Worm (Caenorhabditis elegans) whole organism, L2 larva: ENCODE results near the gene lsm-5.

ENCODE experiments used
- C34F6.9 ChIP-seq: fragments of 150-350 bp; optimal IDR thresholded peaks from 2 replicates; lab custom pipeline; 2014; ENCODE audit warnings: missing biosample characterization, missing genetic modification characterization
- F13H6.1 ChIP-seq: sonication (generic microtip); optimal IDR thresholded peaks from 2 replicates; lab custom pipeline; 2016; ENCODE audit warnings: missing genetic modification characterization, missing compliant biosample characterization
- R02D3.7 ChIP-seq: fragments of 150-350 bp; optimal IDR thresholded peaks from 2 replicates; lab custom pipeline; 2014; ENCODE audit warnings: missing biosample characterization, missing genetic modification characterization
- Y55F3AM.14 ChIP-seq: fragments of 200-800 bp; sonication (Bioruptor generic); optimal IDR thresholded peaks from 2 replicates; lab custom pipeline; 2018; ENCODE audit warnings: mild to moderate bottlenecking, missing genetic modification characterization, missing compliant biosample characterization
- ZK546.5 ChIP-seq: sonication (generic microtip); optimal IDR thresholded peaks from 2 replicates; lab custom pipeline; 2017; ENCODE audit warnings: missing biosample characterization, missing genetic modification characterization
- alr-1 ChIP-seq: fragments of 150-350 bp; optimal IDR thresholded peaks from 2 replicates; lab custom pipeline; 2014; ENCODE audit warnings: missing biosample characterization, missing genetic modification characterization
- aly-2 ChIP-seq: fragments of 150-350 bp; optimal IDR thresholded peaks from 2 replicates; lab custom pipeline; 2014; ENCODE audit warnings: missing biosample characterization, missing genetic modification characterization
- ama-1 ChIP-seq: fragments of 150-350 bp; optimal IDR thresholded peaks from 2 replicates; lab custom pipeline; 2018; ENCODE audit warnings: inconsistent platforms
- blmp-1 ChIP-seq: sonication (generic microtip); optimal IDR thresholded peaks from 2 replicates; lab custom pipeline; 2017; ENCODE audit warnings: missing genetic modification characterization, mild to moderate bottlenecking, missing compliant biosample characterization, antibody characterized with exemption, moderate library complexity; ENCODE audit not compliant: insufficient read depth
- ceh-16 ChIP-seq: fragments of 150-350 bp; optimal IDR thresholded peaks from 2 replicates; lab custom pipeline; 2014; ENCODE audit warnings: missing biosample characterization, missing genetic modification characterization
- ceh-82 ChIP-seq: fragments of 150-350 bp; optimal IDR thresholded peaks from 2 replicates; lab custom pipeline; 2014; ENCODE audit warnings: missing biosample characterization, missing genetic modification characterization
- crh-2 ChIP-seq: sonication (generic microtip); optimal IDR thresholded peaks from 2 replicates; lab custom pipeline; 2017; ENCODE audit warnings: missing biosample characterization, missing genetic modification characterization
- dmd-4 ChIP-seq: sonication (generic microtip); optimal IDR thresholded peaks from 2 replicates; lab custom pipeline; 2017; ENCODE audit warnings: missing biosample characterization, missing genetic modification characterization
- egl-27 ChIP-seq: sonication (generic microtip); optimal IDR thresholded peaks from 3 replicates; lab custom pipeline; 2017; ENCODE audit warnings: missing biosample characterization, missing genetic modification reagents, missing genetic modification characterization
- elt-1 ChIP-seq: fragments of 150-350 bp; optimal IDR thresholded peaks from 2 replicates; lab custom pipeline; 2014; ENCODE audit warnings: missing biosample characterization, missing genetic modification characterization
- elt-3 ChIP-seq: sonication (generic microtip); optimal IDR thresholded peaks from 2 replicates; lab custom pipeline; 2017; ENCODE audit warnings: missing biosample characterization, missing genetic modification characterization
- fos-1 ChIP-seq: fragments of 150-350 bp; optimal IDR thresholded peaks from 2 replicates; lab custom pipeline; 2014; ENCODE audit warnings: missing biosample characterization, missing genetic modification characterization
- gmeb-1 ChIP-seq: fragments of 150-350 bp; optimal IDR thresholded peaks from 2 replicates; lab custom pipeline; 2014; ENCODE audit warnings: missing biosample characterization, missing genetic modification characterization
- lin-11 ChIP-seq: fragments of 150-350 bp; sonication (generic microtip); optimal IDR thresholded peaks from 2 replicates; lab custom pipeline; 2014; ENCODE audit warnings: missing biosample characterization, missing genetic modification characterization, inconsistent platforms, mixed read lengths
- lin-13 ChIP-seq: fragments of 150-350 bp; optimal IDR thresholded peaks from 2 replicates; lab custom pipeline; 2014; ENCODE audit warnings: missing biosample characterization, missing genetic modification reagents, missing genetic modification characterization
- lin-39 ChIP-seq: fragments of 150-350 bp; optimal IDR thresholded peaks from 2 replicates; lab custom pipeline; 2014; ENCODE audit warnings: missing biosample characterization, missing genetic modification reagents, missing genetic modification characterization
- lsy-2 ChIP-seq, 2 experiments: fragments of 150-350 bp in 1 of 2; sonication (generic microtip) in 1 of 2; optimal IDR thresholded peaks; 2 replicates each; lab custom pipeline; 2014 to 2017; ENCODE audit warnings: missing biosample characterization in 2 of 2, missing genetic modification characterization in 2 of 2
- mab-5 ChIP-seq: fragments of 150-350 bp; optimal IDR thresholded peaks from 2 replicates; lab custom pipeline; 2014; ENCODE audit warnings: missing biosample characterization, missing genetic modification characterization
- mbf-1 ChIP-seq: sonication (generic microtip); optimal IDR thresholded peaks from 2 replicates; lab custom pipeline; 2017; ENCODE audit warnings: missing biosample characterization, missing genetic modification characterization
- mdl-1 ChIP-seq, 2 experiments: fragments of 150-350 bp in 1 of 2; sonication (generic microtip) in 1 of 2; optimal IDR thresholded peaks; 2 replicates each; lab custom pipeline; 2017; ENCODE audit warnings: missing biosample characterization in 2 of 2, missing genetic modification characterization in 2 of 2
- nhr-10 ChIP-seq: sonication (generic microtip); optimal IDR thresholded peaks from 2 replicates; lab custom pipeline; 2017; ENCODE audit warnings: missing biosample characterization, missing genetic modification characterization
- nhr-11 ChIP-seq: fragments of 150-350 bp; optimal IDR thresholded peaks from 2 replicates; lab custom pipeline; 2014; ENCODE audit warnings: missing biosample characterization, missing genetic modification characterization
- nhr-12 ChIP-seq: fragments of 150-350 bp; optimal IDR thresholded peaks from 2 replicates; lab custom pipeline; 2014; ENCODE audit warnings: missing biosample characterization, missing genetic modification characterization
- nhr-129 ChIP-seq: fragments of 150-350 bp; optimal IDR thresholded peaks from 2 replicates; lab custom pipeline; 2014; ENCODE audit warnings: missing biosample characterization, missing genetic modification characterization
- nhr-21 ChIP-seq: fragments of 150-350 bp; optimal IDR thresholded peaks from 2 replicates; lab custom pipeline; 2014; ENCODE audit warnings: missing biosample characterization, missing genetic modification characterization
- nhr-23 ChIP-seq: fragments of 150-350 bp; optimal IDR thresholded peaks from 2 replicates; lab custom pipeline; 2014; ENCODE audit warnings: missing biosample characterization, missing genetic modification reagents, missing genetic modification characterization
- nhr-237 ChIP-seq: fragments of 150-350 bp; optimal IDR thresholded peaks from 2 replicates; lab custom pipeline; 2014; ENCODE audit warnings: missing biosample characterization, missing genetic modification characterization
- nhr-25 ChIP-seq: fragments of 150-350 bp; sonication (generic microtip); optimal IDR thresholded peaks from 3 replicates; lab custom pipeline; 2014; ENCODE audit warnings: missing biosample characterization, missing genetic modification characterization
- nhr-6 ChIP-seq: fragments of 150-350 bp; optimal IDR thresholded peaks from 2 replicates; lab custom pipeline; 2014; ENCODE audit warnings: missing biosample characterization, missing genetic modification characterization
- nhr-77 ChIP-seq: fragments of 150-350 bp; optimal IDR thresholded peaks from 2 replicates; lab custom pipeline; 2014; ENCODE audit warnings: missing biosample characterization, missing genetic modification characterization
- peb-1 ChIP-seq: fragments of 150-350 bp; optimal IDR thresholded peaks from 2 replicates; lab custom pipeline; 2014; ENCODE audit warnings: missing biosample characterization, missing genetic modification characterization
- sem-4 ChIP-seq: fragments of 150-350 bp; optimal IDR thresholded peaks from 2 replicates; lab custom pipeline; 2014; ENCODE audit warnings: missing biosample characterization, missing genetic modification reagents, missing genetic modification characterization
- skn-1 ChIP-seq: sonication (generic microtip); optimal IDR thresholded peaks from 2 replicates; lab custom pipeline; 2017; ENCODE audit warnings: missing biosample characterization, missing genetic modification characterization
- sma-3 ChIP-seq: sonication (generic microtip); optimal IDR thresholded peaks from 2 replicates; lab custom pipeline; 2016; ENCODE audit warnings: missing genetic modification reagents, missing genetic modification characterization, missing compliant biosample characterization
- sma-9 ChIP-seq, 2 experiments: fragments of 150-350 bp in 1 of 2; sonication (generic microtip) in 1 of 2; optimal IDR thresholded peaks; 2 replicates each; lab custom pipeline; 2014 to 2016; ENCODE audit warnings: missing genetic modification characterization in 2 of 2, mild to moderate bottlenecking in 1 of 2, missing biosample characterization in 1 of 2, missing compliant biosample characterization in 1 of 2, missing genetic modification reagents in 1 of 2, moderate library complexity in 1 of 2
- snpc-4 ChIP-seq: fragments of 150-350 bp; optimal IDR thresholded peaks from 2 replicates; lab custom pipeline; 2014; ENCODE audit warnings: missing biosample characterization, missing genetic modification characterization
- unc-39 ChIP-seq: fragments of 150-350 bp; optimal IDR thresholded peaks from 2 replicates; lab custom pipeline; 2014; ENCODE audit warnings: missing biosample characterization, missing genetic modification characterization
- unc-55 ChIP-seq: fragments of 150-350 bp; sonication (generic microtip); optimal IDR thresholded peaks from 3 replicates; lab custom pipeline; 2014; ENCODE audit warnings: missing biosample characterization, missing genetic modification reagents, missing genetic modification characterization
- unc-62 ChIP-seq: fragments of 150-350 bp; optimal IDR thresholded peaks from 2 replicates; lab custom pipeline; 2014; ENCODE audit warnings: missing biosample characterization, missing genetic modification reagents, missing genetic modification characterization
- zag-1 ChIP-seq: fragments of 150-350 bp; optimal IDR thresholded peaks from 2 replicates; lab custom pipeline; 2014; ENCODE audit warnings: missing biosample characterization, missing genetic modification characterization
- ztf-1 ChIP-seq: fragments of 200-800 bp; sonication (Bioruptor generic); conservative IDR thresholded peaks from 2 replicates; pipeline ENCODE4 v1.3.6; 2022; ENCODE audit warnings: missing genetic modification characterization, missing compliant biosample characterization
- ztf-11 ChIP-seq: sonication (generic microtip); optimal IDR thresholded peaks from 2 replicates; lab custom pipeline; 2017; ENCODE audit warnings: missing biosample characterization, missing genetic modification characterization
- ztf-4 ChIP-seq: fragments of 150-350 bp; optimal IDR thresholded peaks from 2 replicates; lab custom pipeline; 2014; ENCODE audit warnings: missing biosample characterization, missing genetic modification characterization

lsm-5 gene

DNA sequence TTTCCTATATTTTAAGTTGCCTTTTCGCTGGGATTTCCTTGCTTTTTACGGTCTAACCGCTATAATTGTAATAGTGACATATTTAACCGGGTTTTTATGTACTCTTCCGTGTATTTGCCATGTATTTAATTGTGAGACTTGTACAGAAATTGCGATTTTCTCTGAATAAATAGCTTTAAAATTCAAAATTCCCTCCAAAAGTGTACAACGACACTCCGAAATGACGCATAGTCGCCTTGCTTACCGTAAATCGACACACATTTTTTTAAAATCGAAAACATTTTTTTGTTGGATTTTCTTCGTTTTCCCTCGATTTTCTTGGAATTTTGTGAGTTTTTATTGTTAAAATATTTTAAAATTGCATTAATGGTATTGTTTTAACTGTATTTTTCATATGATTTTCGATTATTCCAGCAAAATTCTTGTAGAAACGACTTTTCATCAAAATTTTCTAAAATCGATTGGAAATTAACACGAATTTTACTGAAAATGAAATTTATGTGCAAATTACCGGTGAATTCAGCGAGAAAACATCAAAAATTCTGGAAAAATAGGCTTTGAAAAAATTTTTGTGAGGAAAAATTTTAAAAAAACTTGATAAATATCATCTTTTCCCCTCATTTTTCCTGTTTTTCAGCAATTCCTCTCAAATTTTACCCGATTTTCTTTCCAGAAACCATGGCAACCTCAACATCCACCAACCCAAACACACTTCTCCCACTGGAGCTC, at the start of gene lsm-5:
lsm-5 (plus strand) TSS at position 679 of the 729 bp plus-strand sequence.
- no peak for TF ChIP-seq alr-1 (tag; lab: Kevin White, UChicago)
- TF ChIP-seq zag-1 = no peak
- no peak for TF ChIP-seq dmd-4
- TF ChIP-seq ama-1 (lab: Kevin White, UChicago) = peak; percentile 95
- TF ChIP-seq C34F6.9 (tag; lab: Kevin White, UChicago) = peak; percentile 66
- peak; percentile 37 for TF ChIP-seq F13H6.1
- no peak for TF ChIP-seq mdl-1 (tag; optimal IDR thresholded peaks at IDR 0.05; lab: Kevin White, UChicago)
- TF ChIP-seq Y55F3AM.14 (GFP tag; lab: Kevin White, UChicago) = no peak
- peak; percentile 61 for TF ChIP-seq crh-2
- peak; percentile 36 for TF ChIP-seq nhr-6 (tag; lab: Kevin White, UChicago)
- no peak for TF ChIP-seq nhr-237 (tag; lab: Kevin White, UChicago)
- TF ChIP-seq lin-13 (GFP tag; lab: Kevin White, UChicago) = peak; percentile 26
- TF ChIP-seq unc-39 (tag; lab: Kevin White, UChicago) = no peak
- TF ChIP-seq unc-62 (GFP tag; lab: Kevin White, UChicago) = no peak
- no peak for TF ChIP-seq egl-27 (tag; lab: Kevin White, UChicago)
- no peak for TF ChIP-seq sem-4 (tag; lab: Kevin White, UChicago)
- peak; percentile 40 for TF ChIP-seq nhr-25 (tag; lab: Kevin White, UChicago)
- no peak for TF ChIP-seq nhr-77 (tag; lab: Kevin White, UChicago)
- TF ChIP-seq nhr-10 (tag; lab: Kevin White, UChicago) = no peak
- peak; percentile 44 for TF ChIP-seq sma-9 (GFP tag; optimal IDR thresholded peaks at IDR 0.05; lab: Kevin White, UChicago)
- no peak for TF ChIP-seq sma-9 (tag; optimal IDR thresholded peaks at IDR 0.05; lab: Kevin White, UChicago)
- TF ChIP-seq ceh-82 (tag; lab: Kevin White, UChicago) = no peak
- TF ChIP-seq unc-55 = peak; percentile 88
- TF ChIP-seq gmeb-1 (tag; lab: Kevin White, UChicago) = peak; percentile 93
- TF ChIP-seq ztf-4 = no peak
- no peak for TF ChIP-seq elt-3 (tag; lab: Kevin White, UChicago)
- peak; percentile 39 for TF ChIP-seq sma-3 (GFP tag; lab: Kevin White, UChicago)
- peak; percentile 40 for TF ChIP-seq nhr-21 (tag; lab: Kevin White, UChicago)
- TF ChIP-seq nhr-129 (tag; lab: Kevin White, UChicago) = peak; percentile 77
- TF ChIP-seq peb-1 (tag; lab: Kevin White, UChicago) = no peak
- no peak for TF ChIP-seq ZK546.5 (tag; lab: Kevin White, UChicago)
- no peak for TF ChIP-seq blmp-1 (tag; lab: Kevin White, UChicago)
- TF ChIP-seq skn-1 (tag; lab: Kevin White, UChicago) = no peak
- peak; percentile 84 for TF ChIP-seq R02D3.7 (tag; lab: Kevin White, UChicago)
- TF ChIP-seq mab-5 (tag; lab: Kevin White, UChicago) = no peak
- TF ChIP-seq lin-39 (tag; lab: Kevin White, UChicago) = no peak
- TF ChIP-seq ztf-1 = no peak
- peak; percentile 25 for TF ChIP-seq ceh-16 (tag; lab: Kevin White, UChicago)
- peak; percentile 22 for TF ChIP-seq snpc-4 (tag; lab: Kevin White, UChicago)
- peak in 1 of 2 experiments; percentile 80 for TF ChIP-seq lsy-2 (tag; optimal IDR thresholded peaks at IDR 0.05; lab: Kevin White, UChicago)
- no peak for TF ChIP-seq nhr-11
- TF ChIP-seq mbf-1 (tag; lab: Kevin White, UChicago) = no peak
- TF ChIP-seq fos-1 (tag; lab: Kevin White, UChicago) = peak; percentile 27
- TF ChIP-seq nhr-23 (tag; lab: Kevin White, UChicago) = no peak
- no peak for TF ChIP-seq ztf-11 (tag; lab: Kevin White, UChicago)
- no peak for TF ChIP-seq nhr-12 (tag; lab: Kevin White, UChicago)
- TF ChIP-seq elt-1 (tag; lab: Kevin White, UChicago) = no peak
- TF ChIP-seq aly-2 (tag; lab: Kevin White, UChicago) = no peak
- no peak for TF ChIP-seq lin-11
